Fruit fly (Drosophila melanogaster): Measurements from ENCODE around the gene CG31668.

Gene CG31668

dm6 chr2L:2193357-2193780, 12.6 kb downstream of the CG31668 start (continued):
- TF ChIP-seq seq (GFP tag; IDR thresholded peaks at IDR 0.05) (no peak), pros (GFP tag; optimal IDR thresholded peaks at IDR 0.05) (peak; percentile 79), abd-A (tag; optimal IDR thresholded peaks at IDR 0.05) (peak; percentile 98), Mrtf (GFP tag; IDR thresholded peaks at IDR 0.05) (no peak), CG12071 (GFP tag; optimal IDR thresholded peaks at IDR 0.05) (peak; percentile 78), CG11696 (GFP tag; IDR thresholded peaks at IDR 0.05) (no peak), hbn (GFP tag; IDR thresholded peaks at IDR 0.05; ENCODE audit: partially characterized antibody) (no peak), CG34422 (GFP tag; IDR thresholded peaks at IDR 0.05) (no peak), CG1602 (GFP tag; optimal IDR thresholded peaks at IDR 0.05) (no peak), ash1 (GFP tag; optimal IDR thresholded peaks at IDR 0.05) (no peak), wek (GFP tag; optimal IDR thresholded peaks at IDR 0.05) (peak; percentile 29), Ssrp (tag; optimal IDR thresholded peaks at IDR 0.05) (no peak), CG9437 (GFP tag; optimal IDR thresholded peaks at IDR 0.05) (no peak), CG10959 (GFP tag; IDR thresholded peaks at IDR 0.05) (no peak), run (tag; optimal IDR thresholded peaks at IDR 0.05) (no peak), CG34376 (GFP tag; optimal IDR thresholded peaks at IDR 0.05) (peak; percentile 84), Dip2 (GFP tag; IDR thresholded peaks at IDR 0.05) (no peak), CG16779 (GFP tag; IDR thresholded peaks at IDR 0.05) (no peak), otp (GFP tag; IDR thresholded peaks at IDR 0.05) (no peak), CG8388 (GFP tag; optimal IDR thresholded peaks at IDR 0.05) (peak; percentile 33), cas (GFP tag; IDR thresholded peaks at IDR 0.05) (no peak), Spps (tag; optimal IDR thresholded peaks at IDR 0.05) (no peak), CG4707 (GFP tag; optimal IDR thresholded peaks at IDR 0.05) (no peak), CG2875 (GFP tag; optimal IDR thresholded peaks at IDR 0.05) (peak; percentile 40), CG15479 (GFP tag; optimal IDR thresholded peaks at IDR 0.05) (no peak), gsb (GFP tag; IDR thresholded peaks at IDR 0.05) (no peak), dati (GFP tag; IDR thresholded peaks at IDR 0.05) (no peak), CG2889 (GFP tag; IDR thresholded peaks at IDR 0.05) (no peak), btn (GFP tag; optimal IDR thresholded peaks at IDR 0.05) (no peak), en (GFP tag; optimal IDR thresholded peaks at IDR 0.05) (no peak), CG3995 (GFP tag; optimal IDR thresholded peaks at IDR 0.05) (peak; percentile 89), hkb (optimal IDR thresholded peaks at IDR 0.05) (peak; percentile 79), hkb (GFP tag; IDR thresholded peaks at IDR 0.05) (no peak), wor (GFP tag; IDR thresholded peaks at IDR 0.05) (no peak), Dp (GFP tag; optimal IDR thresholded peaks at IDR 0.05) (peak; percentile 79), CG5953 (GFP tag; IDR thresholded peaks at IDR 0.05) (no peak), org-1 (GFP tag; optimal IDR thresholded peaks at IDR 0.05) (no peak), gt (GFP tag; IDR thresholded peaks at IDR 0.05) (no peak), CG5245 (GFP tag; optimal IDR thresholded peaks at IDR 0.05) (no peak), cg (GFP tag; optimal IDR thresholded peaks at IDR 0.05) (peak; percentile 38), mam (GFP tag; optimal IDR thresholded peaks at IDR 0.05) (peak; percentile 37), Opbp (GFP tag; IDR thresholded peaks at IDR 0.05; ENCODE audit: partially characterized antibody) (no peak), CG12391 (tag; optimal IDR thresholded peaks at IDR 0.05) (peak; percentile 24), Nf-YB (GFP tag; optimal IDR thresholded peaks at IDR 0.05) (peak; percentile 73), CG3065 (GFP tag; optimal IDR thresholded peaks at IDR 0.05) (no peak), ato (GFP tag; IDR thresholded peaks at IDR 0.05; ENCODE audit: partially characterized antibody) (no peak), sima (GFP tag; optimal IDR thresholded peaks at IDR 0.05) (no peak), sens (GFP tag) (peak; percentile 95), fd102C (GFP tag; optimal IDR thresholded peaks at IDR 0.05) (no peak), pita (GFP tag; optimal IDR thresholded peaks at IDR 0.05) (no peak), CG2202 (tag; optimal IDR thresholded peaks at IDR 0.05) (peak; percentile 31), Hmx (GFP tag; optimal IDR thresholded peaks at IDR 0.05) (no peak), dysf (GFP tag; IDR thresholded peaks at IDR 0.05) (no peak)
